ENCODE assay signal across 1 fruit fly cellular context in genomic region chr2L:3775767-3776351, dm6.
TF ChIP-seq lines count a peak whose summit lies in the region.

No protein-coding gene starts in this region.

TF ChIP-seq in whole organism, embryonic, 481 proteins besides CTCF, POLR2A, EP300 and RAD21 (continued from another document and continues in another):
- TF ChIP-seq Usf (GFP tag; optimal IDR thresholded peaks at IDR 0.05; lab: Kevin White, UChicago): peak; percentile 18
- TF ChIP-seq disco-r (GFP tag; optimal IDR thresholded peaks at IDR 0.05; lab: Kevin White, UChicago): no peak
- peak; percentile 41 for TF ChIP-seq Oli (tag; optimal IDR thresholded peaks at IDR 0.05; lab: Kevin White, UChicago)
- no peak for TF ChIP-seq gro (GFP tag; optimal IDR thresholded peaks at IDR 0.05; lab: Kevin White, UChicago)
- TF ChIP-seq gem (tag; optimal IDR thresholded peaks at IDR 0.05; lab: Kevin White, UChicago): peak; percentile 76
- TF ChIP-seq Nf-YC (tag; optimal IDR thresholded peaks at IDR 0.05; lab: Kevin White, UChicago): no peak
- TF ChIP-seq Hr51 (GFP tag; optimal IDR thresholded peaks at IDR 0.05; lab: Kevin White, UChicago): peak in 1 of 2 experiments; percentile 40
- TF ChIP-seq lov (optimal IDR thresholded peaks at IDR 0.05; lab: Kevin White, UChicago): no peak
- no peak for TF ChIP-seq lov (GFP tag; IDR thresholded peaks at IDR 0.05; lab: Robert Waterston, UW)
- no peak for TF ChIP-seq CG31388 (GFP tag; optimal IDR thresholded peaks at IDR 0.05; lab: Kevin White, UChicago)
- TF ChIP-seq CG7786 (GFP tag; optimal IDR thresholded peaks at IDR 0.05; lab: Kevin White, UChicago): peak; percentile 33
- TF ChIP-seq maf-S (GFP tag; optimal IDR thresholded peaks at IDR 0.05; lab: Kevin White, UChicago): no peak
- peak; percentile 65 for TF ChIP-seq pros (GFP tag; optimal IDR thresholded peaks at IDR 0.05; lab: Kevin White, UChicago)
- TF ChIP-seq Mrtf (GFP tag; IDR thresholded peaks at IDR 0.05; lab: Robert Waterston, UW): no peak
- TF ChIP-seq hbn (GFP tag; IDR thresholded peaks at IDR 0.05; lab: Robert Waterston, UW; ENCODE audit: partially characterized antibody): no peak
- TF ChIP-seq B-H2 (GFP tag; optimal IDR thresholded peaks at IDR 0.05; lab: Kevin White, UChicago): no peak
- TF ChIP-seq CG3847 (GFP tag; IDR thresholded peaks at IDR 0.05; lab: Robert Waterston, UW): no peak
- TF ChIP-seq CG12104 (GFP tag; optimal IDR thresholded peaks at IDR 0.05; lab: Kevin White, UChicago): peak; percentile 10
- no peak for TF ChIP-seq CG1832 (GFP tag; optimal IDR thresholded peaks at IDR 0.05; lab: Kevin White, UChicago)
- TF ChIP-seq CG9817 (tag; optimal IDR thresholded peaks at IDR 0.05; lab: Kevin White, UChicago): no peak
- peak; percentile 25 for TF ChIP-seq bcd (GFP tag; optimal IDR thresholded peaks at IDR 0.05; lab: Kevin White, UChicago)
- TF ChIP-seq CG9437 (GFP tag; optimal IDR thresholded peaks at IDR 0.05; lab: Kevin White, UChicago): no peak
- TF ChIP-seq fd96Cb (tag; optimal IDR thresholded peaks at IDR 0.05; lab: Kevin White, UChicago): peak; percentile 58
- TF ChIP-seq CG7271 (tag; optimal IDR thresholded peaks at IDR 0.05; lab: Kevin White, UChicago): no peak
- TF ChIP-seq Awh (GFP tag; IDR thresholded peaks at IDR 0.05; lab: Robert Waterston, UW): no peak
- no peak for TF ChIP-seq CG7928 (GFP tag; optimal IDR thresholded peaks at IDR 0.05; lab: Kevin White, UChicago)
- peak; percentile 47 for TF ChIP-seq Ssrp (tag; optimal IDR thresholded peaks at IDR 0.05; lab: Kevin White, UChicago)
- no peak for TF ChIP-seq abd-A (tag; optimal IDR thresholded peaks at IDR 0.05; lab: Kevin White, UChicago)
- no peak for TF ChIP-seq CG16813 (GFP tag; IDR thresholded peaks at IDR 0.05; lab: Robert Waterston, UW; ENCODE audit: partially characterized antibody)
- TF ChIP-seq Spps (tag; optimal IDR thresholded peaks at IDR 0.05; lab: Kevin White, UChicago): peak; percentile 16
- peak; percentile 71 for TF ChIP-seq CG2712 (tag; optimal IDR thresholded peaks at IDR 0.05; lab: Kevin White, UChicago)
- TF ChIP-seq Aef1 (GFP tag; IDR thresholded peaks at IDR 0.05; lab: Robert Waterston, UW): no peak
- TF ChIP-seq Adf1 (GFP tag; IDR thresholded peaks at IDR 0.05; lab: Robert Waterston, UW): no peak
- TF ChIP-seq CG11085 (GFP tag; IDR thresholded peaks at IDR 0.05; lab: Robert Waterston, UW): no peak
- TF ChIP-seq sim (GFP tag; IDR thresholded peaks at IDR 0.05; lab: Robert Waterston, UW): no peak
- TF ChIP-seq caup (GFP tag; optimal IDR thresholded peaks at IDR 0.05; lab: Kevin White, UChicago; ENCODE audit: severe bottlenecking): no peak
- TF ChIP-seq CG13424 (tag; optimal IDR thresholded peaks at IDR 0.05; lab: Kevin White, UChicago): peak; percentile 34
- TF ChIP-seq lola (GFP tag; optimal IDR thresholded peaks at IDR 0.05; lab: Kevin White, UChicago): peak in 1 of 3 experiments; percentile 67
- TF ChIP-seq odd (GFP tag; optimal IDR thresholded peaks at IDR 0.05; lab: Kevin White, UChicago): no peak
- TF ChIP-seq kah (GFP tag; optimal IDR thresholded peaks at IDR 0.05; lab: Kevin White, UChicago): no peak
- peak; percentile 40; the same call in 2 of the 3 replicates for TF ChIP-seq croc (GFP tag; conservative IDR thresholded peaks at IDR 0.05; lab: Robert Waterston, UW)
- TF ChIP-seq CG15601 (tag; optimal IDR thresholded peaks at IDR 0.05; lab: Kevin White, UChicago): no peak
- no peak for TF ChIP-seq psq (GFP tag; optimal IDR thresholded peaks at IDR 0.05; lab: Kevin White, UChicago)
- no peak for TF ChIP-seq CG10654 (GFP tag; optimal IDR thresholded peaks at IDR 0.05; lab: Kevin White, UChicago)
- TF ChIP-seq wdn (GFP tag; IDR thresholded peaks at IDR 0.05; lab: Robert Waterston, UW): no peak
- TF ChIP-seq CG11723 (GFP tag; optimal IDR thresholded peaks at IDR 0.05; lab: Kevin White, UChicago): no peak
- TF ChIP-seq CG12071 (GFP tag; optimal IDR thresholded peaks at IDR 0.05; lab: Kevin White, UChicago): no peak
- TF ChIP-seq kni (GFP tag; optimal IDR thresholded peaks at IDR 0.05; lab: Kevin White, UChicago): peak; percentile 58
- TF ChIP-seq gsb (GFP tag; IDR thresholded peaks at IDR 0.05; lab: Robert Waterston, UW): no peak
- TF ChIP-seq Optix (GFP tag; IDR thresholded peaks at IDR 0.05; lab: Robert Waterston, UW): no peak
- TF ChIP-seq btn (GFP tag; optimal IDR thresholded peaks at IDR 0.05; lab: Kevin White, UChicago): no peak
- TF ChIP-seq GATAe (GFP tag; conservative IDR thresholded peaks at IDR 0.05; lab: Robert Waterston, UW): no peak
- TF ChIP-seq az2 (GFP tag; optimal IDR thresholded peaks at IDR 0.05; lab: Kevin White, UChicago): peak; percentile 45
- TF ChIP-seq bsh (GFP tag; optimal IDR thresholded peaks at IDR 0.05; lab: Kevin White, UChicago): peak in 1 of 2 experiments; percentile 5
- TF ChIP-seq CG6175 (GFP tag; IDR thresholded peaks at IDR 0.05; lab: Robert Waterston, UW): no peak
- TF ChIP-seq Lpt (GFP tag; optimal IDR thresholded peaks at IDR 0.05; lab: Kevin White, UChicago): no peak
- TF ChIP-seq Gug (GFP tag; IDR thresholded peaks at IDR 0.05; lab: Robert Waterston, UW): 0 out of 4 replicates have a peak, but pooled peaks have one; percentile 24
- TF ChIP-seq ase (GFP tag; IDR thresholded peaks at IDR 0.05; lab: Robert Waterston, UW): 0 out of 3 replicates have a peak, but pooled peaks have one; percentile 7
- TF ChIP-seq gce (GFP tag; IDR thresholded peaks at IDR 0.05; lab: Robert Waterston, UW): no peak
- peak; percentile 15 for TF ChIP-seq CG33213 (GFP tag; optimal IDR thresholded peaks at IDR 0.05; lab: Kevin White, UChicago)
- TF ChIP-seq CG17328 (GFP tag; IDR thresholded peaks at IDR 0.05; lab: Robert Waterston, UW): peak; percentile 30; the same call in 1 of the 2 replicates
- TF ChIP-seq pb (GFP tag; optimal IDR thresholded peaks at IDR 0.05; lab: Kevin White, UChicago): no peak
- TF ChIP-seq CG11504 (tag; optimal IDR thresholded peaks at IDR 0.05; lab: Kevin White, UChicago): peak; percentile 58
- no peak for TF ChIP-seq HmgD (GFP tag; optimal IDR thresholded peaks at IDR 0.05; lab: Kevin White, UChicago)
- TF ChIP-seq CG8765 (GFP tag; IDR thresholded peaks at IDR 0.05; lab: Robert Waterston, UW): 0 out of 2 replicates have a peak, but pooled peaks have one; percentile 6
- TF ChIP-seq CG3407 (GFP tag; optimal IDR thresholded peaks at IDR 0.05; lab: Kevin White, UChicago): peak; percentile 22
- TF ChIP-seq cwo (GFP tag; optimal IDR thresholded peaks at IDR 0.05; lab: Kevin White, UChicago): no peak
- TF ChIP-seq dmrt11E (tag; optimal IDR thresholded peaks at IDR 0.05; lab: Kevin White, UChicago): peak; percentile 78
- TF ChIP-seq CG18619 (GFP tag; optimal IDR thresholded peaks at IDR 0.05; lab: Kevin White, UChicago): peak; percentile 13
- peak; percentile 55; the same call in 1 of the 2 replicates for TF ChIP-seq CG10959 (GFP tag; IDR thresholded peaks at IDR 0.05; lab: Robert Waterston, UW)
- no peak for TF ChIP-seq Dip3 (GFP tag; optimal IDR thresholded peaks at IDR 0.05; lab: Kevin White, UChicago)
- TF ChIP-seq CG2889 (GFP tag; IDR thresholded peaks at IDR 0.05; lab: Robert Waterston, UW): no peak
- no peak for TF ChIP-seq Nf-YA (GFP tag; IDR thresholded peaks at IDR 0.05; lab: Robert Waterston, UW)
- TF ChIP-seq fd3F (GFP tag; optimal IDR thresholded peaks at IDR 0.05; lab: Kevin White, UChicago): no peak
- TF ChIP-seq CG6654 (GFP tag; optimal IDR thresholded peaks at IDR 0.05; lab: Kevin White, UChicago): no peak
- TF ChIP-seq Atf6 (GFP tag; IDR thresholded peaks at IDR 0.05; lab: Robert Waterston, UW): no peak
- TF ChIP-seq Dek (tag; optimal IDR thresholded peaks at IDR 0.05; lab: Kevin White, UChicago): no peak
- no peak for TF ChIP-seq gfzf (GFP tag; optimal IDR thresholded peaks at IDR 0.05; lab: Kevin White, UChicago)
- TF ChIP-seq Sox102F (GFP tag; optimal IDR thresholded peaks at IDR 0.05; lab: Kevin White, UChicago): peak; percentile 51
- TF ChIP-seq oc (tag; optimal IDR thresholded peaks at IDR 0.05; lab: Kevin White, UChicago): no peak
- TF ChIP-seq crol (GFP tag; IDR thresholded peaks at IDR 0.05; lab: Robert Waterston, UW): no peak
- TF ChIP-seq hkb (optimal IDR thresholded peaks at IDR 0.05; lab: Kevin White, UChicago): no peak
- TF ChIP-seq hkb (GFP tag; IDR thresholded peaks at IDR 0.05; lab: Robert Waterston, UW): 0 out of 2 replicates have a peak, but pooled peaks have one; percentile 29
- peak; percentile 43 for TF ChIP-seq CG7839 (tag; optimal IDR thresholded peaks at IDR 0.05; lab: Kevin White, UChicago)
- TF ChIP-seq Atf3 (GFP tag; optimal IDR thresholded peaks at IDR 0.05; lab: Kevin White, UChicago): peak; percentile 22
- TF ChIP-seq YL-1 (GFP tag; optimal IDR thresholded peaks at IDR 0.05; lab: Kevin White, UChicago): no peak
- TF ChIP-seq CG6854 (GFP tag; optimal IDR thresholded peaks at IDR 0.05; lab: Kevin White, UChicago): no peak
- TF ChIP-seq CG4854 (GFP tag; optimal IDR thresholded peaks at IDR 0.05; lab: Kevin White, UChicago): no peak
- TF ChIP-seq CG34224 (GFP tag; IDR thresholded peaks at IDR 0.05; lab: Robert Waterston, UW; ENCODE audit: partially characterized antibody): no peak
- TF ChIP-seq zfh2 (GFP tag; optimal IDR thresholded peaks at IDR 0.05; lab: Kevin White, UChicago): no peak
- TF ChIP-seq CoRest (tag; optimal IDR thresholded peaks at IDR 0.05; lab: Kevin White, UChicago): peak; percentile 41
- no peak for TF ChIP-seq ranshi (GFP tag; IDR thresholded peaks at IDR 0.05; lab: Robert Waterston, UW)
- TF ChIP-seq bbx (GFP tag; IDR thresholded peaks at IDR 0.05; lab: Robert Waterston, UW; ENCODE audit: partially characterized antibody): no peak
- TF ChIP-seq CG12744 (GFP tag; optimal IDR thresholded peaks at IDR 0.05; lab: Kevin White, UChicago): no peak
- TF ChIP-seq CG4617 (GFP tag; optimal IDR thresholded peaks at IDR 0.05; lab: Kevin White, UChicago; ENCODE audit: borderline replicate concordance): no peak
- peak; percentile 29 to 81 for TF ChIP-seq Pdp1 (GFP tag; optimal IDR thresholded peaks at IDR 0.05; lab: Kevin White, UChicago)
- no peak for TF ChIP-seq Lhr (GFP tag; optimal IDR thresholded peaks at IDR 0.05; lab: Kevin White, UChicago)
- peak; percentile 25 for TF ChIP-seq NC2β (GFP tag; optimal IDR thresholded peaks at IDR 0.05; lab: Kevin White, UChicago)
- peak; percentile 36 for TF ChIP-seq Blimp-1 (GFP tag; optimal IDR thresholded peaks at IDR 0.05; lab: Kevin White, UChicago)
- TF ChIP-seq Mes4 (GFP tag; optimal IDR thresholded peaks at IDR 0.05; lab: Kevin White, UChicago): no peak
- no peak for TF ChIP-seq CG4328 (GFP tag; optimal IDR thresholded peaks at IDR 0.05; lab: Kevin White, UChicago)
- no peak for TF ChIP-seq CG8944 (GFP tag; optimal IDR thresholded peaks at IDR 0.05; lab: Kevin White, UChicago)
- TF ChIP-seq vvl (GFP tag; IDR thresholded peaks at IDR 0.05; lab: Robert Waterston, UW): peak; percentile 6; the same call in 1 of the 2 replicates
- no peak; the same call in 2 of the 3 replicates for TF ChIP-seq CG7357 (GFP tag; IDR thresholded peaks at IDR 0.05; lab: Robert Waterston, UW)
- TF ChIP-seq CG6254 (GFP tag; optimal IDR thresholded peaks at IDR 0.05; lab: Kevin White, UChicago): peak; percentile 29
- TF ChIP-seq CG4360 (GFP tag; IDR thresholded peaks at IDR 0.05; lab: Robert Waterston, UW): peak; percentile 89
- no peak for TF ChIP-seq CG33557 (GFP tag; optimal IDR thresholded peaks at IDR 0.05; lab: Kevin White, UChicago)
- no peak for TF ChIP-seq jing (GFP tag; optimal IDR thresholded peaks at IDR 0.05; lab: Kevin White, UChicago)
- TF ChIP-seq fd64A (GFP tag; optimal IDR thresholded peaks at IDR 0.05; lab: Kevin White, UChicago): no peak
- TF ChIP-seq Bdp1 (GFP tag; optimal IDR thresholded peaks at IDR 0.05; lab: Kevin White, UChicago): no peak
- peak; percentile 68 for TF ChIP-seq org-1 (GFP tag; optimal IDR thresholded peaks at IDR 0.05; lab: Kevin White, UChicago)
- no peak for TF ChIP-seq CG10565 (GFP tag; optimal IDR thresholded peaks at IDR 0.05; lab: Kevin White, UChicago)
- peak; percentile 83 for TF ChIP-seq row (GFP tag; IDR thresholded peaks at IDR 0.05; lab: Robert Waterston, UW)
- TF ChIP-seq tio (GFP tag; optimal IDR thresholded peaks at IDR 0.05; lab: Kevin White, UChicago): peak; percentile 65
- TF ChIP-seq CG6272 (GFP tag; IDR thresholded peaks at IDR 0.05; lab: Robert Waterston, UW): no peak
- no peak for TF ChIP-seq CG4707 (GFP tag; optimal IDR thresholded peaks at IDR 0.05; lab: Kevin White, UChicago)
- no peak for TF ChIP-seq Side (GFP tag; optimal IDR thresholded peaks at IDR 0.05; lab: Kevin White, UChicago)
- TF ChIP-seq Rfx (GFP tag; IDR thresholded peaks at IDR 0.05; lab: Robert Waterston, UW): no peak
- TF ChIP-seq CG2129 (GFP tag; IDR thresholded peaks at IDR 0.05; lab: Robert Waterston, UW; ENCODE audit: partially characterized antibody): no peak
- no peak for TF ChIP-seq yki (optimal IDR thresholded peaks at IDR 0.05; lab: Kevin White, UChicago)
- peak; percentile 37; the same call in 1 of the 2 replicates for TF ChIP-seq ap (GFP tag; IDR thresholded peaks at IDR 0.05; lab: Robert Waterston, UW)
- no peak for TF ChIP-seq Hand (GFP tag; optimal IDR thresholded peaks at IDR 0.05; lab: Kevin White, UChicago)
- no peak for TF ChIP-seq CG6791 (GFP tag; IDR thresholded peaks at IDR 0.05; lab: Robert Waterston, UW; ENCODE audit: partially characterized antibody)
- TF ChIP-seq Myb (GFP tag; optimal IDR thresholded peaks at IDR 0.05; lab: Kevin White, UChicago): no peak
- TF ChIP-seq CG4820 (GFP tag; optimal IDR thresholded peaks at IDR 0.05; lab: Kevin White, UChicago): peak; percentile 40
- TF ChIP-seq CG3163 (GFP tag; optimal IDR thresholded peaks at IDR 0.05; lab: Kevin White, UChicago): no peak
- TF ChIP-seq CG1529 (GFP tag; optimal IDR thresholded peaks at IDR 0.05; lab: Kevin White, UChicago): no peak
- peak; percentile 56 for TF ChIP-seq CG2678 (tag; optimal IDR thresholded peaks at IDR 0.05; lab: Kevin White, UChicago)
- TF ChIP-seq CkIIα-i1 (GFP tag; IDR thresholded peaks at IDR 0.05; lab: Robert Waterston, UW): no peak
- TF ChIP-seq Stat92E (GFP tag; optimal IDR thresholded peaks at IDR 0.05; lab: Kevin White, UChicago): no peak
- peak; percentile 60 for TF ChIP-seq Atf-2 (GFP tag; optimal IDR thresholded peaks at IDR 0.05; lab: Kevin White, UChicago)
- no peak for TF ChIP-seq toy (GFP tag; IDR thresholded peaks at IDR 0.05; lab: Robert Waterston, UW)
- no peak for TF ChIP-seq Neu2 (GFP tag; optimal IDR thresholded peaks at IDR 0.05; lab: Kevin White, UChicago; ENCODE audit: borderline replicate concordance)
- TF ChIP-seq D19A (tag; optimal IDR thresholded peaks at IDR 0.05; lab: Kevin White, UChicago): peak; percentile 36
- no peak for TF ChIP-seq zf30C (GFP tag; optimal IDR thresholded peaks at IDR 0.05; lab: Kevin White, UChicago)
